Worm (Caenorhabditis elegans) whole organism, early embryonic: ENCODE data around the gene fbxc-51.

Experiments used
- aly-1 ChIP-seq: sonication (generic microtip); optimal IDR thresholded peaks from 2 replicates; lab custom pipeline; 2016; ENCODE audit warnings: missing genetic modification characterization, missing compliant biosample characterization
- ceh-13 ChIP-seq: fragments of 200-800 bp; sonication (Bioruptor generic); optimal IDR thresholded peaks from 2 replicates; lab custom pipeline; 2018; ENCODE audit warnings: mild to moderate bottlenecking, missing genetic modification characterization, missing compliant biosample characterization

DNA sequence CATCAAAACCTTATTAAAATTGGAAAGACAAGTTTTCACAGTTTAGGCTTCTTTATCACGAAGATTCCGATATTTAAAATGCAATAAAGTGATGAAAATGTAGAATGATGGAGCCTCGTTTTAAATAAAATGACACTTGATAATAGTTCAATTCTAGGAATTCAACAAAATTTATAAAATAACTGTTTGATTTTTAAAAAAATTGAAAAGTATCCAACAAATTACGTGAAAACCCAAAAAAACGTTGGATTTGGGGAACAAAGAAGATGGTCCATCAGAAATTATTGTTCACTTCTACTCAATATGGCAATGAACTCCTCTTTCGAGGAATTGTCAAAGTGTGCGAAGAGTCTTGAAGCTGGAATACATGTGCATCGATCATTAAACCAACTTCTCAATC lies 24.6 kb upstream of the fbxc-51 start, which contains the start of gene F28A10.4:
- TF ChIP-seq ceh-13 (GFP tag; lab: Kevin White, UChicago) (no peak), aly-1 (no peak)
